Fruit fly (Drosophila melanogaster): ENCODE measurements around the gene Bug22.

- TF ChIP-seq Dll (optimal IDR thresholded peaks at IDR 0.05) (no peak), pan (optimal IDR thresholded peaks at IDR 0.05) (no peak), usp (GFP tag; optimal IDR thresholded peaks at IDR 0.05) (no peak)
Observed at dm6 chr2L:10435606-10436160, 5.0 kb upstream of the Bug22 start, which contains the start of the genes TBC1D16 and holn1.

All from whole organism.